Worm (Caenorhabditis elegans): ENCODE data around the gene ergi-3.

Gene ergi-3

ce11 chrX:15597077-15597476, 19.5 kb downstream of the ergi-3 start, which contains the start of gene K09A9.8:
K09A9.8 (minus strand) TSS chrX:15597177.
- TF ChIP-seq ama-1 (optimal IDR thresholded peaks at IDR 0.05) (no peak), snu-23 (GFP tag; optimal IDR thresholded peaks at IDR 0.05) (no peak), sptf-1 (tag; optimal IDR thresholded peaks at IDR 0.05) (no peak), mef-2 (tag; optimal IDR thresholded peaks at IDR 0.05) (no peak), egl-27 (tag; optimal IDR thresholded peaks at IDR 0.05) (no peak), nhr-85 (tag) (no peak), efl-3 (GFP tag; optimal IDR thresholded peaks at IDR 0.05) (no peak), nhr-19 (GFP tag; conservative IDR thresholded peaks at IDR 0.05) (no peak), ces-1 (GFP tag; optimal IDR thresholded peaks at IDR 0.05) (no peak), grh-1 (GFP tag; IDR thresholded peaks at IDR 0.05) (no peak), nhr-237 (tag; optimal IDR thresholded peaks at IDR 0.05) (no peak)

ce11 chrX:15594019-15594418, 22.5 kb downstream of the ergi-3 start:
- TF ChIP-seq unc-86 (tag; optimal IDR thresholded peaks at IDR 0.05) (no peak), pqm-1 (tag; optimal IDR thresholded peaks at IDR 0.05) (no peak), snu-23 (GFP tag; optimal IDR thresholded peaks at IDR 0.05) (no peak), zag-1 (tag; optimal IDR thresholded peaks at IDR 0.05) (no peak), tbx-2 (tag; optimal IDR thresholded peaks at IDR 0.05) (no peak), skn-1 (tag; optimal IDR thresholded peaks at IDR 0.05) (no peak), nhr-47 (tag; optimal IDR thresholded peaks at IDR 0.05) (no peak), fkh-10 (GFP tag; optimal IDR thresholded peaks at IDR 0.05) (no peak), lin-14 (GFP tag; optimal IDR thresholded peaks at IDR 0.05) (no peak), unc-30 (tag; optimal IDR thresholded peaks at IDR 0.05) (no peak), alr-1 (tag; optimal IDR thresholded peaks at IDR 0.05; ENCODE audit: borderline replicate concordance) (no peak), elt-2 (tag; optimal IDR thresholded peaks at IDR 0.05) (no peak), fkh-4 (tag; optimal IDR thresholded peaks at IDR 0.05; ENCODE audit: borderline replicate concordance) (no peak), efl-1 (optimal IDR thresholded peaks at IDR 0.05) (no peak), efl-1 (GFP tag; optimal IDR thresholded peaks at IDR 0.05 in 1 of 2) (no peak), sox-4 (tag; optimal IDR thresholded peaks at IDR 0.05) (no peak), ztf-11 (tag; optimal IDR thresholded peaks at IDR 0.05) (no peak)

ce11 chrX:15593366-15593765, 23.2 kb downstream of the ergi-3 start:
- no peak for TF ChIP-seq nhr-71 (tag; optimal IDR thresholded peaks at IDR 0.05)
- TF ChIP-seq rnt-1 (tag; optimal IDR thresholded peaks at IDR 0.05), result no peak
- no peak for TF ChIP-seq aha-1 (tag; optimal IDR thresholded peaks at IDR 0.05)
- no peak for TF ChIP-seq fkh-8 (tag; optimal IDR thresholded peaks at IDR 0.05)
- TF ChIP-seq ceh-90 (tag; optimal IDR thresholded peaks at IDR 0.05), result no peak
- no peak for TF ChIP-seq dsc-1 (tag; optimal IDR thresholded peaks at IDR 0.05)
- no peak for TF ChIP-seq snu-23 (GFP tag; optimal IDR thresholded peaks at IDR 0.05)
- no peak for TF ChIP-seq nhr-28 (tag; optimal IDR thresholded peaks at IDR 0.05)
- TF ChIP-seq unc-86 (tag; optimal IDR thresholded peaks at IDR 0.05), result no peak
- TF ChIP-seq nhr-47 (tag; optimal IDR thresholded peaks at IDR 0.05), result no peak
- TF ChIP-seq hpl-2 (GFP tag; optimal IDR thresholded peaks at IDR 0.05), result no peak
- no peak for TF ChIP-seq ama-1 (optimal IDR thresholded peaks at IDR 0.05)
- TF ChIP-seq elt-2 (tag; optimal IDR thresholded peaks at IDR 0.05), result no peak
- no peak for TF ChIP-seq nhr-77 (tag; optimal IDR thresholded peaks at IDR 0.05)

ce11 chrX:15591068-15591467, 25.5 kb downstream of the ergi-3 start, which contains the start of gene usp-33:
usp-33 (plus strand) TSS chrX:15591368.
- no peak for TF ChIP-seq hlh-17 (GFP tag; optimal IDR thresholded peaks at IDR 0.05; ENCODE audit: borderline replicate concordance)
- TF ChIP-seq ces-1 (GFP tag; optimal IDR thresholded peaks at IDR 0.05), result no peak
- no peak for TF ChIP-seq tbx-2 (tag; optimal IDR thresholded peaks at IDR 0.05)
- no peak for TF ChIP-seq lsy-2 (tag; optimal IDR thresholded peaks at IDR 0.05)
- TF ChIP-seq fkh-10 (GFP tag; optimal IDR thresholded peaks at IDR 0.05), result no peak
- no peak for TF ChIP-seq sox-4 (tag; optimal IDR thresholded peaks at IDR 0.05)
- TF ChIP-seq pax-3 (tag; optimal IDR thresholded peaks at IDR 0.05), result no peak
- no peak for TF ChIP-seq nhr-11 (tag; optimal IDR thresholded peaks at IDR 0.05)
- no peak for TF ChIP-seq swsn-7 (tag; optimal IDR thresholded peaks at IDR 0.05)
- no peak for TF ChIP-seq elt-2 (tag; optimal IDR thresholded peaks at IDR 0.05)
